Fruit fly (Drosophila melanogaster): ENCODE measurements around the gene LanA.

The LanA gene

dm6 chr3L:6159863-6160262 is 58.0 kb downstream of the LanA start (continued):
- no peak for TF ChIP-seq CG43689 (GFP tag; IDR thresholded peaks at IDR 0.05)
- TF ChIP-seq corto (GFP tag; optimal IDR thresholded peaks at IDR 0.05), result no peak
- no peak for TF ChIP-seq Nf-YA (GFP tag; IDR thresholded peaks at IDR 0.05)
- TF ChIP-seq gcm2 (GFP tag; optimal IDR thresholded peaks at IDR 0.05), result no peak
- TF ChIP-seq da (GFP tag; optimal IDR thresholded peaks at IDR 0.05), result no peak
- no peak for TF ChIP-seq pan (optimal IDR thresholded peaks at IDR 0.05)
- no peak for TF ChIP-seq pan (GFP tag; optimal IDR thresholded peaks at IDR 0.05 in 1 of 2, IDR thresholded peaks at IDR 0.05 in 1 of 2)
- no peak for TF ChIP-seq repo (GFP tag; optimal IDR thresholded peaks at IDR 0.05)
- peak; percentile 26; the same call in 1 of the 2 replicates for TF ChIP-seq Xrp1 (GFP tag; IDR thresholded peaks at IDR 0.05)
- no peak for TF ChIP-seq CG17612 (GFP tag; IDR thresholded peaks at IDR 0.05)
- no peak for TF ChIP-seq H15 (GFP tag; IDR thresholded peaks at IDR 0.05)
- no peak for TF ChIP-seq hbn (GFP tag; IDR thresholded peaks at IDR 0.05; ENCODE audit: partially characterized antibody)
- no peak for TF ChIP-seq Max (GFP tag; optimal IDR thresholded peaks at IDR 0.05)
- TF ChIP-seq HLH3B (GFP tag; IDR thresholded peaks at IDR 0.05), result no peak
- no peak for TF ChIP-seq ssp (GFP tag; IDR thresholded peaks at IDR 0.05)
- TF ChIP-seq CG9609 (GFP tag; optimal IDR thresholded peaks at IDR 0.05), result no peak
- no peak for TF ChIP-seq HmgD (GFP tag; optimal IDR thresholded peaks at IDR 0.05)
- TF ChIP-seq CG6765 (GFP tag; optimal IDR thresholded peaks at IDR 0.05), result no peak
- no peak for TF ChIP-seq Side (GFP tag; optimal IDR thresholded peaks at IDR 0.05)
- peak in 1 of 2 experiments; percentile 17 for TF ChIP-seq bsh (GFP tag; optimal IDR thresholded peaks at IDR 0.05)
- TF ChIP-seq HmgZ (tag; optimal IDR thresholded peaks at IDR 0.05), result no peak
- no peak for TF ChIP-seq CTCF (GFP tag; optimal IDR thresholded peaks at IDR 0.05)
- TF ChIP-seq row (GFP tag; IDR thresholded peaks at IDR 0.05), result 0 out of 3 replicates have a peak, but pooled peaks have one; percentile 20
- no peak for TF ChIP-seq CG12155 (GFP tag; optimal IDR thresholded peaks at IDR 0.05)
- TF ChIP-seq CG31441 (GFP tag; IDR thresholded peaks at IDR 0.05), result peak; percentile 59
- no peak for TF ChIP-seq lmd (GFP tag; IDR thresholded peaks at IDR 0.05)
- no peak for TF ChIP-seq CG4854 (GFP tag; optimal IDR thresholded peaks at IDR 0.05)
- TF ChIP-seq CG12391 (tag; optimal IDR thresholded peaks at IDR 0.05), result peak; percentile 47
- no peak for TF ChIP-seq insv (GFP tag; optimal IDR thresholded peaks at IDR 0.05)

dm6 chr3L:6158530-6158929 is 59.3 kb downstream of the LanA start, which contains the start of gene Cpr65Ay:
TSS of gene Cpr65Ay (minus strand) at chr3L:6158630.
- no peak for TF ChIP-seq zen2 (GFP tag; IDR thresholded peaks at IDR 0.05; ENCODE audit: partially characterized antibody)
- 0 out of 2 replicates have a peak, but pooled peaks have one; percentile 13 for TF ChIP-seq slbo (GFP tag; IDR thresholded peaks at IDR 0.05)
- TF ChIP-seq CG12071 (GFP tag; optimal IDR thresholded peaks at IDR 0.05), result no peak

- TF ChIP-seq mirr (GFP tag; optimal IDR thresholded peaks at IDR 0.05) (no peak), toy (GFP tag; IDR thresholded peaks at IDR 0.05) (no peak), CG8388 (GFP tag; optimal IDR thresholded peaks at IDR 0.05) (peak; percentile 48), Xrp1 (GFP tag; IDR thresholded peaks at IDR 0.05) (peak; percentile 33; the same call in 1 of the 2 replicates), dimm (GFP tag; IDR thresholded peaks at IDR 0.05) (no peak), Sry-δ (GFP tag; optimal IDR thresholded peaks at IDR 0.05) (no peak), pum (GFP tag; optimal IDR thresholded peaks at IDR 0.05) (no peak), CG15479 (GFP tag; optimal IDR thresholded peaks at IDR 0.05) (no peak), CrebB (tag; optimal IDR thresholded peaks at IDR 0.05) (no peak), ewg (GFP tag; optimal IDR thresholded peaks at IDR 0.05) (peak; percentile 21), CG8359 (GFP tag; optimal IDR thresholded peaks at IDR 0.05; ENCODE audit: borderline replicate concordance) (no peak), HmgZ (tag; optimal IDR thresholded peaks at IDR 0.05) (no peak), ind (GFP tag; optimal IDR thresholded peaks at IDR 0.05) (peak; percentile 45), Poxn (GFP tag; IDR thresholded peaks at IDR 0.05) (no peak), CG8089 (GFP tag; optimal IDR thresholded peaks at IDR 0.05) (no peak), crc (GFP tag; optimal IDR thresholded peaks at IDR 0.05) (no peak), trh (GFP tag; optimal IDR thresholded peaks at IDR 0.05) (no peak), ATbp (GFP tag; optimal IDR thresholded peaks at IDR 0.05) (peak; percentile 54), Taf1 (GFP tag; IDR thresholded peaks at IDR 0.05) (no peak), Sox100B (GFP tag; optimal IDR thresholded peaks at IDR 0.05) (peak; percentile 84), CG17612 (GFP tag; IDR thresholded peaks at IDR 0.05) (no peak)
Observed at dm6 chr3L:6157327-6158032, 60.3 kb downstream of the LanA start, which contains the start of gene CG13297. TSS of gene CG13297 (minus strand) at chr3L:6157377.
